Worm (Caenorhabditis elegans): Measurements from ENCODE around the gene srh-102.

Gene srh-102

DNA sequence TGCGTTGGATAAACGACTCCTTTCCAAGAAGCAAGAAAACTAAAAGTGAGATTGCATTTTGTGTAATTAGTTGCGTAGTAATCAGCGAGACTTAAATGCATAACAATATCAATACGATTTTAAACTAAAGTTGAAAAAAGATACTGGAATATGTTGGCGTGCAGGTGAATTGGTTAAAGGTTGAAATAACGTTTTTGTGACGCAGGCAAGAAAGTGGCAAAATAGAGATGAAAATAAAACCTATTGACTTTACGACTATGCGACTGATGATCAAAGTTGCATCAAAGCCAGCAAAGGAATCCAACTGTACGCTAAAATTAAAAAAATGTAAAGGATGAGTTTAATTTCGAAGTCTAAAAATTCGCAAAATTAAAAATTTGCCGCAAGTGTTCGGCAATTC is at the start of gene srh-102:
TSS of gene srh-102 (minus strand) at position 101 of the 400 bp plus-strand sequence.
- TF ChIP-seq cog-1 (tag; optimal IDR thresholded peaks at IDR 0.05) (no peak), med-1 (GFP tag; optimal IDR thresholded peaks at IDR 0.05; ENCODE audit: insufficient read depth) (no peak), flt-1 (GFP tag; IDR thresholded peaks at IDR 0.05) (no peak), ref-1 (GFP tag; conservative IDR thresholded peaks at IDR 0.05) (no peak), tab-1 (GFP tag; IDR thresholded peaks at IDR 0.05) (no peak), ztf-23 (GFP tag; IDR thresholded peaks at IDR 0.05) (no peak), T22C8.4 (GFP tag; IDR thresholded peaks at IDR 0.05) (no peak), ztf-29 (GFP tag; IDR thresholded peaks at IDR 0.05) (no peak), klf-2 (GFP tag; conservative IDR thresholded peaks at IDR 0.05) (no peak)

- TF ChIP-seq ref-1 (GFP tag; conservative IDR thresholded peaks at IDR 0.05) (no peak), tab-1 (GFP tag; IDR thresholded peaks at IDR 0.05) (no peak), cog-1 (tag; optimal IDR thresholded peaks at IDR 0.05) (no peak), med-1 (GFP tag; optimal IDR thresholded peaks at IDR 0.05; ENCODE audit: insufficient read depth) (no peak), ztf-29 (GFP tag; IDR thresholded peaks at IDR 0.05) (no peak), T22C8.4 (GFP tag; IDR thresholded peaks at IDR 0.05) (no peak), klf-2 (GFP tag; conservative IDR thresholded peaks at IDR 0.05) (no peak), ztf-23 (GFP tag; IDR thresholded peaks at IDR 0.05) (no peak), flt-1 (GFP tag; IDR thresholded peaks at IDR 0.05) (no peak)
These were observed 47.4 kb upstream of the srh-102 start, which contains the start of gene srh-113 for ce11 chrV:17212743-17213142. srh-113 (plus strand) TSS chrV:17213043.

- TF ChIP-seq med-1 (GFP tag; optimal IDR thresholded peaks at IDR 0.05; ENCODE audit: insufficient read depth) (no peak), ztf-23 (GFP tag; IDR thresholded peaks at IDR 0.05) (no peak), flt-1 (GFP tag; IDR thresholded peaks at IDR 0.05) (no peak), ztf-29 (GFP tag; IDR thresholded peaks at IDR 0.05) (no peak), T22C8.4 (GFP tag; IDR thresholded peaks at IDR 0.05) (no peak), klf-2 (GFP tag; conservative IDR thresholded peaks at IDR 0.05) (no peak), ref-1 (GFP tag; conservative IDR thresholded peaks at IDR 0.05) (no peak), cog-1 (tag; optimal IDR thresholded peaks at IDR 0.05) (no peak), tab-1 (GFP tag; IDR thresholded peaks at IDR 0.05) (no peak)
These were observed 46.9 kb upstream of the srh-102 start, which contains the start of gene srh-236 for ce11 chrV:17211989-17212731. srh-236 (minus strand) TSS chrV:17212039.

ce11 chrV:17208045-17208444 is 42.7 kb upstream of the srh-102 start, which contains the start of gene Y68A4A.13:
Y68A4A.13 (minus strand) TSS chrV:17208145.
- no peak for TF ChIP-seq ztf-23 (GFP tag; IDR thresholded peaks at IDR 0.05)
- no peak for TF ChIP-seq T22C8.4 (GFP tag; IDR thresholded peaks at IDR 0.05)
- TF ChIP-seq cog-1 (tag; optimal IDR thresholded peaks at IDR 0.05): no peak
- no peak for TF ChIP-seq med-1 (GFP tag; optimal IDR thresholded peaks at IDR 0.05; ENCODE audit: insufficient read depth)
- TF ChIP-seq ref-1 (GFP tag; conservative IDR thresholded peaks at IDR 0.05): no peak
- TF ChIP-seq ztf-29 (GFP tag; IDR thresholded peaks at IDR 0.05): no peak
- TF ChIP-seq flt-1 (GFP tag; IDR thresholded peaks at IDR 0.05): no peak
- TF ChIP-seq tab-1 (GFP tag; IDR thresholded peaks at IDR 0.05): no peak
- no peak for TF ChIP-seq klf-2 (GFP tag; conservative IDR thresholded peaks at IDR 0.05)

ce11 chrV:17206469-17206868 is 41.2 kb upstream of the srh-102 start:
- no peak for TF ChIP-seq klf-2 (GFP tag; conservative IDR thresholded peaks at IDR 0.05)
- no peak for TF ChIP-seq ztf-23 (GFP tag; IDR thresholded peaks at IDR 0.05)
- TF ChIP-seq tab-1 (GFP tag; IDR thresholded peaks at IDR 0.05): no peak
- no peak for TF ChIP-seq T22C8.4 (GFP tag; IDR thresholded peaks at IDR 0.05)
- no peak for TF ChIP-seq ref-1 (GFP tag; conservative IDR thresholded peaks at IDR 0.05)
- TF ChIP-seq med-1 (GFP tag; optimal IDR thresholded peaks at IDR 0.05; ENCODE audit: insufficient read depth): no peak
- no peak for TF ChIP-seq ztf-29 (GFP tag; IDR thresholded peaks at IDR 0.05)

DNA sequence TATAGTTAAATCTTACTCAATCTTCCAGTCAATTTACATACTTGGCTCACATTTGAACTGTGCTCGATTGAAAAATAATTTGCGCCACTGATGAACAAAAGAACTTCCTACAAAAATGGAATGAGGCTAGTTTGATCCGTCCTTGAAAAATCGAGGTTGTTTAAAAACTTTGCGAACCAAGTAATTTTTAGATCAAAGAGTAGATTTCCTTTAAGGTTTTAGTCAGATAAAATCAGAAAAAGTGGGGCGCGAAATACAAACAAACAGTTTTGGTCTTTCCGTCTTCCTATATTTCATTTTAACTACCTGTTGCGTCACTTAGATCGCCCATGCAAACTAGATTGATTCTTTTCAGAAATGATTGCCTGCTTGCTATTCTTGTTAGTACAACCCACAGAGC is 36.5 kb upstream of the srh-102 start, which contains the start of gene Y68A4A.10:
TSS of gene Y68A4A.10 (plus strand) at position 301 of the 400 bp plus-strand sequence.
- TF ChIP-seq med-1 (GFP tag; optimal IDR thresholded peaks at IDR 0.05; ENCODE audit: insufficient read depth) (no peak), flt-1 (GFP tag; IDR thresholded peaks at IDR 0.05) (no peak), T22C8.4 (GFP tag; IDR thresholded peaks at IDR 0.05) (no peak), tab-1 (GFP tag; IDR thresholded peaks at IDR 0.05) (no peak), ztf-23 (GFP tag; IDR thresholded peaks at IDR 0.05) (no peak), ref-1 (GFP tag; conservative IDR thresholded peaks at IDR 0.05) (no peak), ztf-29 (GFP tag; IDR thresholded peaks at IDR 0.05) (no peak), cog-1 (tag; optimal IDR thresholded peaks at IDR 0.05) (no peak), klf-2 (GFP tag; conservative IDR thresholded peaks at IDR 0.05) (no peak)

ce11 chrV:17198926-17199325 is 33.6 kb upstream of the srh-102 start, which contains the start of gene srz-96:
srz-96 (plus strand) TSS chrV:17199226.
- no peak for TF ChIP-seq tab-1 (GFP tag; IDR thresholded peaks at IDR 0.05)
- TF ChIP-seq cog-1 (tag; optimal IDR thresholded peaks at IDR 0.05): no peak
- TF ChIP-seq T22C8.4 (GFP tag; IDR thresholded peaks at IDR 0.05): no peak
- TF ChIP-seq ref-1 (GFP tag; conservative IDR thresholded peaks at IDR 0.05): no peak
- no peak for TF ChIP-seq med-1 (GFP tag; optimal IDR thresholded peaks at IDR 0.05; ENCODE audit: insufficient read depth)
- TF ChIP-seq ztf-23 (GFP tag; IDR thresholded peaks at IDR 0.05): no peak
- no peak for TF ChIP-seq klf-2 (GFP tag; conservative IDR thresholded peaks at IDR 0.05)
- TF ChIP-seq flt-1 (GFP tag; IDR thresholded peaks at IDR 0.05): no peak

- TF ChIP-seq ztf-29 (GFP tag; IDR thresholded peaks at IDR 0.05) (no peak), cog-1 (tag; optimal IDR thresholded peaks at IDR 0.05) (no peak), med-1 (GFP tag; optimal IDR thresholded peaks at IDR 0.05; ENCODE audit: insufficient read depth) (no peak), ztf-23 (GFP tag; IDR thresholded peaks at IDR 0.05) (no peak), T22C8.4 (GFP tag; IDR thresholded peaks at IDR 0.05) (no peak), ref-1 (GFP tag; conservative IDR thresholded peaks at IDR 0.05) (no peak)
These were observed 26.9 kb upstream of the srh-102 start, which contains the start of gene srz-47 for ce11 chrV:17192238-17192637. srz-47 (minus strand) TSS chrV:17192338.

ce11 chrV:17190399-17190798 is 25.1 kb upstream of the srh-102 start, which contains the start of gene str-199:
str-199 (minus strand) TSS chrV:17190499.
- TF ChIP-seq ref-1 (GFP tag; conservative IDR thresholded peaks at IDR 0.05) (no peak), tab-1 (GFP tag; IDR thresholded peaks at IDR 0.05) (no peak), flt-1 (GFP tag; IDR thresholded peaks at IDR 0.05) (no peak), cog-1 (tag; optimal IDR thresholded peaks at IDR 0.05) (no peak), ztf-23 (GFP tag; IDR thresholded peaks at IDR 0.05) (no peak), ztf-29 (GFP tag; IDR thresholded peaks at IDR 0.05) (no peak), med-1 (GFP tag; optimal IDR thresholded peaks at IDR 0.05; ENCODE audit: insufficient read depth) (no peak), T22C8.4 (GFP tag; IDR thresholded peaks at IDR 0.05) (no peak)
